Worm (Caenorhabditis elegans): ENCODE measurements around the gene cwp-2.

- no peak for TF ChIP-seq klf-2 (GFP tag; conservative IDR thresholded peaks at IDR 0.05)
- TF ChIP-seq tab-1 (GFP tag; IDR thresholded peaks at IDR 0.05) = no peak
- TF ChIP-seq ref-1 (GFP tag; conservative IDR thresholded peaks at IDR 0.05) = no peak
- TF ChIP-seq flt-1 (GFP tag; IDR thresholded peaks at IDR 0.05) = no peak
- TF ChIP-seq T22C8.4 (GFP tag; IDR thresholded peaks at IDR 0.05) = no peak
These were observed 29.5 kb upstream of the cwp-2 start, which contains the start of gene srd-33 for ce11 chrV:4871992-4872391.

Measured in whole organism, midembryonic.